Worm (Caenorhabditis elegans): ENCODE measurements around the gene lbp-3.

DNA sequence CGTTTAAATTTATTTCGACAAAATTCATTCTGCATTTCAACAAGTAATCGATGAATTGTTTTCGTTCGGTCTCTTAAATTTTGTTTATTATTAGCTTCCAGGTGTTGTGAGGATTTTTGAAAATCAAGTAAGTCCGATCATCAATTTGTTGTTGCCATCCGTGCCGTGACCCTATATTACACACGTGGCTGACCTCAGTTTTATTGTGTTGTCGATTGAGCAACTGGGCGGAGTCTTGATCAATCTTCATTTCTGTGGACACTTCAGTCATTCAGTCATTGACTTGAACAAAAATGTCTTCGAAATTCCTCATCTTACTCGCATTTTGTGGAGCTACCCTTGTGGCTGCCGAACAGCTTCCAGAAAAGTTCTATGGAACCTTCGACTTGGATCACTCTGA, 3.3 kb downstream of the lbp-3 start, which contains the start of gene lbp-2:
- TF ChIP-seq lin-26 (GFP tag; IDR thresholded peaks at IDR 0.05) (no peak), unc-130 (GFP tag; optimal IDR thresholded peaks at IDR 0.05) (no peak), cebp-1 (GFP tag; IDR thresholded peaks at IDR 0.05) (no peak), cebp-1 (tag; optimal IDR thresholded peaks at IDR 0.05) (no peak), ceh-58 (GFP tag; IDR thresholded peaks at IDR 0.05) (no peak), ceh-100 (GFP tag; IDR thresholded peaks at IDR 0.05) (no peak), efl-1 (GFP tag; optimal IDR thresholded peaks at IDR 0.05) (no peak), bed-1 (GFP tag; IDR thresholded peaks at IDR 0.05) (no peak), nhr-90 (tag; optimal IDR thresholded peaks at IDR 0.05) (no peak), F23B12.7 (tag; optimal IDR thresholded peaks at IDR 0.05; ENCODE audit: insufficient read depth) (no peak), F10E7.11 (tag; optimal IDR thresholded peaks at IDR 0.05) (no peak), aptf-2 (GFP tag; conservative IDR thresholded peaks at IDR 0.05) (no peak), F52B5.7 (tag; optimal IDR thresholded peaks at IDR 0.05) (no peak)

All from whole organism, young adult.